Fruit fly (Drosophila melanogaster) S2 (cell line): ENCODE measurements around the gene Sxl.

Experiments used
- CG8478 ChIP-seq: fragments of >200 bp; optimal IDR thresholded peaks from 2 replicates; lab custom pipeline; 2018
- CTCF ChIP-seq, 2 experiments: fragments of >200 bp; optimal IDR thresholded peaks; 2 replicates each; lab custom pipeline; 2018

Sxl gene

dm6 chrX:7067248-7067647 is 30.6 kb downstream of the Sxl start:
- no peak for TF ChIP-seq CG8478 (lab: Kevin White, UChicago)
- no peak for TF ChIP-seq CTCF (optimal IDR thresholded peaks at IDR 0.05; lab: Kevin White, UChicago)

DNA sequence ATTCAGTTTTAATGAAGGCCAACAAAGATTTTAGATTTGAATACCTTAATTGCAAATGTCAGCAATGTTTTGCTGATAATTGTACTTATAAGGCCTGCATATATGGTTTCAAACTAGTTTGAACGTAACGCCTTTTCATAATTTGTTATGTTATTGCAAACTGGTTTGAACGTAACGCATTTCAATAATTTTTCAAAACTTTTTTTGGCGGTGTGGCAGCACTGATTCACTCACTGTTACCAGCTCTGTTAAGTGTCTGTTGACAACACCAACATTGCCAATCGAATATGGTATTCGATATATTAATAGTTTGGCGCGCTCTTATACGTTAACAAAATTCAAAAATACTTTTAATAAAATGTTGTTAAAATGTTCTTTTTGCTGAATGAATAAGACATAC is 31.2 kb downstream of the Sxl start:
- TF ChIP-seq CG8478 (lab: Kevin White, UChicago) (no peak), CTCF (optimal IDR thresholded peaks at IDR 0.05; lab: Kevin White, UChicago) (peak in 1 of 2 experiments; percentile 1)

dm6 chrX:7065835-7066234 is 32.0 kb downstream of the Sxl start, which contains the start of gene CG12541:
Gene CG12541 (minus strand): TSS chrX:7066052.
- TF ChIP-seq CTCF (optimal IDR thresholded peaks at IDR 0.05; lab: Kevin White, UChicago) (no peak), CG8478 (lab: Kevin White, UChicago) (no peak)

DNA sequence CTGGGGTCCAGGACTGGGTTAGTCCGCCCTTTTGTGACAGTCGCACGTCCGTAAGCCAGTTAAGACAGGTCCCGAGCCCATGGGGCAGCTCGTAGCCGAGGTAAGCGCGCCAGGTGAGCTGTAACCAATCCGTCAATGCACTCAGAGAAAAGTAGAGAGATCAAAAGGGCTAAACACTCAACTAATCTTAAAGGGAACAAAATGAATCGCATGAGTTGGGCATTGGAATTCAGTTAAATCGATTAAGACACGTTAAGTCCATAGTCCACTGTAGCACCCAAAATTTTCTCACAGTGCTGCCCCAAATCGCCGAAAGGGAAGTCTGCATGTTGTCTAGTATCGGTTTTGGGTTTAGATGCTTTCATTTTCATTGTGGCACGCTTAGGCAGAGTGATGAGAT is 34.3 kb downstream of the Sxl start:
- TF ChIP-seq CG8478 (lab: Kevin White, UChicago) (no peak), CTCF (optimal IDR thresholded peaks at IDR 0.05; lab: Kevin White, UChicago) (no peak)

- TF ChIP-seq CG8478 (lab: Kevin White, UChicago) = no peak
- TF ChIP-seq CTCF (optimal IDR thresholded peaks at IDR 0.05; lab: Kevin White, UChicago) = no peak
Observed at dm6 chrX:7058973-7059372, 38.9 kb downstream of the Sxl start.

DNA sequence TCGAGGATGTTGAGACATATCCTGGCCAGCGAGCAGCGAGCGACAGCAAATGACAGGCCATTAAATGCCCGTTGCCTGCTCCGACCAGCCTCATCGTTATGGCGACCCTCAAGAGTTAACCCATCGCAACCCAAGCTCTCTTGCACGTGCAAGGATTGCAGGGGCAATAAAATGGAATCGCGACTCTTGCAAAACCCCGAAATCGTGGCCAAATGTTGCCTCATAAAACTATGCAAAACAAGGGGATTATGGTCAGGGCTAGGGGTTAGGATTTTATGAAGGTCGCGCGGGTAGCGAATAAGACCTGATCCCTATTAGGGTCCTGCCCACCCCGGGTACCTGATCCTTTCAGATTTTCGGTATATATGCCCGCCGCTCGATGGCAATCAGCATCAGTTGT is 48.8 kb downstream of the Sxl start, which contains the start of gene nullo:
TSS of gene nullo (plus strand) at position 390 of the 400 bp plus-strand sequence.
- no peak for TF ChIP-seq CG8478 (lab: Kevin White, UChicago)
- no peak for TF ChIP-seq CTCF (optimal IDR thresholded peaks at IDR 0.05; lab: Kevin White, UChicago)

DNA sequence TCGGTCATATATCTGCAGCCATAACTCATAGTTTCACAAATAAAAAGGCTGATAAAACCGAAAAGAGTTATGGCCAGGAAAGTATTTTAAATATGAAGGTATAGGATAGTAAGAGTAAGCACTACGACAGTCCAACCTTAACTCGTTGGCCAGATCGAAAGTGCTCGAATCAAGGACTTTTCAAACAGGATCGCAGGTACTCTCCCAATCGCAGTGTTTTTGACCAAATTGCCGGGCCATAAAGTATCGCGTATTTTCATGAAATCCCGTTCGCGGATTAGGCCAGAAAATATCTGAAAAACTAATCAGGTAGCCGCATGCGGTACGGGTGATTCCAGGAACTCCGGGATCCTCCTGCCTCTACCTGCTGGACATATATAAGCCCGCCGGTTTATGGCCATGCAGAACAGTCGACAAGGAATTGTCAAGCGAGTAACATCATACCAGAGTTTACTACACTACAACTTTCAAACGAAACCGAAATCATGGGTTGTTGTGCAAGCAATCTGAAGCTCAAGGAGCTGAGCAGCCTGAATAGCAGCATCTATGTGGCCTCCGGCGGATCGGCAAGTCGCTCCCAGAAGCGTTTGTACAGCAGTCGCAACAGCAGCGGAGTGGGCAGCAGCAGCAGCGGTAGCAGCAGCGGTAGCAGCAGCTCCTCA is 57.5 kb downstream of the Sxl start, which contains the start of gene CG14427:
TSS of gene CG14427 (plus strand) at position 399 of the 662 bp plus-strand sequence.
- no peak for TF ChIP-seq CTCF (optimal IDR thresholded peaks at IDR 0.05; lab: Kevin White, UChicago)

DNA sequence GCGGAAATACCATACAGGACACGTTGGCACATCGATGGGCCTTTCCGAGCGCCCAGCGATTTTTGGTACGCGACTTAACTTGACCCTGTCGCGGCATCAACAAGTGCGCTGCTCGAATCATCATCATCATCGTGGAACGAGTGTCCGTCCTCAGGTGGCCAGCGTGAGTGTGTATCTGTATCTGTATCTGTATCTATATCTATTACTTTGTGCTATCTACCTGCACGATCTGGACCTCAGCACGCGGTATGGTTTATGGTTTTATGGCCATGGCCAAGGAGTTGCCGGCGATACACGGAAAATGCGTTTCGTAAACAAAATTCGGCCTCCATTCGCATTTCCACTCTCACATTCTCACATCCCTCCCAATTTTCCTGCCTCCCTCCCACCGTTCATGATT is 60.8 kb downstream of the Sxl start:
- TF ChIP-seq CTCF (optimal IDR thresholded peaks at IDR 0.05; lab: Kevin White, UChicago) (no peak), CG8478 (lab: Kevin White, UChicago) (no peak)

DNA sequence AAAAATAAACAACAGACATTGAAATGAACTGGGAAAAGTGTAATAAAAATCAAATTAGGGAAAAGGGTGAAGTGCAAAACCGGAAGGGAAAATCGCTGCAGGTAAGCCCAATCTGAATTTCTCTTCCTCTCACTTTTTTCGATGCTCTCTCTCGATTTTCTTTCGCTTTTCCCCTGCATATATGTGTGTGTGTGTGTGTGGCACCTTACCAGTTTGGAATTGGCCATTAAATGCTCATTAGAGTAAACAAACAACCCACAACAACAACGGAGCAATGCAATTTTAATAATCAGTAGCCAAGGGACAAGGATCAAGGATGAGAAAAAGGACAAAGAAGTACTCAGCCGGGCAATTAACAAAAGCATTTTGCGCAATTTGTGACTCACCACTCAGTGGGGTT is 63.0 kb downstream of the Sxl start:
- TF ChIP-seq CG8478 (lab: Kevin White, UChicago) (no peak), CTCF (optimal IDR thresholded peaks at IDR 0.05; lab: Kevin White, UChicago) (no peak)
